Worm (Caenorhabditis elegans) whole organism, L4 larva: Measurements from ENCODE around the gene Y54G2A.52.

Experiments used
- egl-27 ChIP-seq: sonication (generic microtip); optimal IDR thresholded peaks from 3 replicates; lab custom pipeline; 2017; ENCODE audit warnings: missing biosample characterization, missing genetic modification reagents, missing genetic modification characterization
- fkh-10 ChIP-seq: fragments of 150-350 bp; optimal IDR thresholded peaks from 2 replicates; lab custom pipeline; 2014; ENCODE audit warnings: missing biosample characterization, missing genetic modification reagents, missing genetic modification characterization

DNA sequence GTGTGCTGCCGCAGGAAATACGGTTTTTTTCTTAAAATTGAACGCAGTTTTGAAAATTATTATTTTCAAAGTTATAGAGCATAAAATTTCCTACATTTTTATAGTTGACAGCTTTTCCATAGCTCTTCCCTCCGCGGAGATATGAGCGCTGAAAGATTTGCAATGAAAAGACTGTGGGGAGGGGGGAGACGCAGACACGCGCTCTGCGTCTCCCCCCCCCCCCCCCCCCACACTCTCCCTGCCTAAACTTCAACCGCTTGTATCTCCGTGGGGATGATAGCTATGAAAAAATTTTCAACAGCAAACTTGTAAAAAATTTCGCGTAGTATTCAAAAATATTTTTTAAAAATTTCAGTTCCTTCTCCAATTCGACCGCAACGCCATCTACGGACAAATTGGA, 37.0 kb downstream of the Y54G2A.52 start:
- TF ChIP-seq fkh-10 (GFP tag; lab: Kevin White, UChicago) (no peak), egl-27 (tag; lab: Kevin White, UChicago) (no peak)
